Worm (Caenorhabditis elegans): ENCODE measurements around the gene hda-1.

The hda-1 gene

DNA sequence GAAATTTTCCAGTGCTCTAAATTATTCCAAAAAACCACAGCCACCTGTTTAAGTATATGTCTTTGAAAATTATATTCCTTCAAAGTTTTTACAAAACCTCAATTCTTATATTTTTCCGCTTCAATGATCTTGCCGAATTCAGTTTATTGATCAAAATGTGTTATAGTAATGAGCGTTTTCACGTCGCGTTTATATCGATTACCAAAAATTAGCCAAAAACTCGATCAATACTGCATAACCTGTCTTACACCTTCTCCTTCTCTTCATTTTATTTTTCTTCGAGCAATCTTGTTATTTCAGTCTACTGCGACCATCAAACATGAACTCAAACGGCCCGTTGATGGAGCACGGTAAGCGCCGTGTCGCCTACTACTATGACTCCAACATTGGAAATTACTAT, at the start of gene hda-1:
hda-1 (plus strand) TSS at position 301 of the 400 bp plus-strand sequence.
- TF ChIP-seq F33H1.4 (GFP tag; IDR thresholded peaks at IDR 0.05) (no peak), F55B11.4 (tag; optimal IDR thresholded peaks at IDR 0.05; ENCODE audit: borderline replicate concordance, insufficient read depth) (no peak), nfya-2 (GFP tag; IDR thresholded peaks at IDR 0.05) (no peak), F39B2.1 (GFP tag; IDR thresholded peaks at IDR 0.05) (no peak), F57C9.4 (tag; optimal IDR thresholded peaks at IDR 0.05) (no peak), nhr-120 (GFP tag; IDR thresholded peaks at IDR 0.05) (no peak), sea-2 (GFP tag; IDR thresholded peaks at IDR 0.05) (no peak), hlh-26 (GFP tag; conservative IDR thresholded peaks at IDR 0.05) (no peak), tbx-9 (tag; optimal IDR thresholded peaks at IDR 0.05; ENCODE audit: borderline replicate concordance) (no peak)

DNA sequence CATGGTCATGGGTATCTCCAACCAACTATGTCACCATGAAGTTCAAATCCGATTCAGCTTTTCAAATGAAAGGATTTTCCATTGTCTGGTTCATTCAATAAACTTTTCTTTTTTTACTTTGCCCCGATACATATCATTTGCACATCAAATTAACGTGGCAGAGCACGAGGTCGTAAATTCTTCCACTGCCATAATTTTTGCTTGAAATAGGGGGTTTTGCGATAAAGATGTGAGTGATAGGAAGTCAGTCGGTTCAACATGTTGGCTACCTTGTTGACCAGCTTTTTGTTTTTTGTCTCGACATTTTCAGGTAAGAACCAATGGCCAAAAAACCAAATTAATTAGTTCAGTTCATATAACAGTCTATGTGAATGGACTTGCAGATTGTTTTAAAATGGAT, 48.5 kb upstream of the hda-1 start, which contains the start of gene clec-54:
clec-54 (plus strand) TSS at position 224 of the 400 bp plus-strand sequence.
- TF ChIP-seq ztf-28 (GFP tag; IDR thresholded peaks at IDR 0.05) (no peak), nhr-80 (tag; optimal IDR thresholded peaks at IDR 0.05) (peak; percentile 35), ets-4 (GFP tag; optimal IDR thresholded peaks at IDR 0.05) (no peak)

DNA sequence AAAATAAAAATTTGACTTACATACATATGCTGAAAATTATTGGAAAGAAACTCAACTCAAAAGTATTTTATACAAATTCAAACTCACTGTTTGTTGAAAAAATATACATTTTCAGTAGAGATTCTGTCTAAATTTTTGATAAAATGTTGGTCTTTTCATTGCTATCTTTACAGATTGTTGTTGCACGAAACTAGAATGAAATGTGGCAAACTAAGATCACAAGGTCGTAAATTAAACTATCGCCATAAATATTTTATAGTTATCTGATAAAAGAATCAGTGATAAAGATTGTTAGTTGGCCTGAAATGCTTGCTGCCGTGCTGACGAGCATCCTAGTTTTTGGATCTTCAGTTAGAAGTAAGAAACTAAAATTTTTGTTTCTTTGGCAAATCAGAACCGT, 46.2 kb upstream of the hda-1 start, which contains the start of gene clec-55:
clec-55 (plus strand) TSS at position 301 of the 400 bp plus-strand sequence.
- TF ChIP-seq nfyb-1 (GFP tag; IDR thresholded peaks at IDR 0.05), result no peak
- TF ChIP-seq fkh-3 (tag; optimal IDR thresholded peaks at IDR 0.05), result no peak
- no peak for TF ChIP-seq somi-1 (GFP tag; optimal IDR thresholded peaks at IDR 0.05)
- no peak for TF ChIP-seq him-1 (tag; optimal IDR thresholded peaks at IDR 0.05)
- TF ChIP-seq Y53F4B.3 (GFP tag; IDR thresholded peaks at IDR 0.05), result no peak
- TF ChIP-seq nhr-27 (tag; optimal IDR thresholded peaks at IDR 0.05), result no peak
- TF ChIP-seq F23B12.7 (tag; optimal IDR thresholded peaks at IDR 0.05; ENCODE audit: insufficient read depth), result no peak
- no peak for TF ChIP-seq B0019.2 (GFP tag; conservative IDR thresholded peaks at IDR 0.05)
- TF ChIP-seq chd-7 (tag; optimal IDR thresholded peaks at IDR 0.05), result no peak
- no peak for TF ChIP-seq lin-40 (tag; optimal IDR thresholded peaks at IDR 0.05)
- no peak for TF ChIP-seq sdz-38 (tag; optimal IDR thresholded peaks at IDR 0.05)
- no peak for TF ChIP-seq lin-54 (GFP tag; optimal IDR thresholded peaks at IDR 0.05)
- no peak for TF ChIP-seq F57C9.4 (tag; optimal IDR thresholded peaks at IDR 0.05)
- TF ChIP-seq ztf-26 (tag; optimal IDR thresholded peaks at IDR 0.05), result no peak
- TF ChIP-seq ztf-22 (GFP tag; optimal IDR thresholded peaks at IDR 0.05), result no peak
- TF ChIP-seq dpff-1 (tag; optimal IDR thresholded peaks at IDR 0.05), result no peak
- no peak for TF ChIP-seq Y79H2A.3 (GFP tag; conservative IDR thresholded peaks at IDR 0.05)
- no peak for TF ChIP-seq snpc-1.3 (tag; optimal IDR thresholded peaks at IDR 0.05; ENCODE audit: insufficient read depth)
- no peak for TF ChIP-seq egrh-3 (GFP tag; IDR thresholded peaks at IDR 0.05)
- TF ChIP-seq bed-1 (GFP tag; IDR thresholded peaks at IDR 0.05), result no peak

DNA sequence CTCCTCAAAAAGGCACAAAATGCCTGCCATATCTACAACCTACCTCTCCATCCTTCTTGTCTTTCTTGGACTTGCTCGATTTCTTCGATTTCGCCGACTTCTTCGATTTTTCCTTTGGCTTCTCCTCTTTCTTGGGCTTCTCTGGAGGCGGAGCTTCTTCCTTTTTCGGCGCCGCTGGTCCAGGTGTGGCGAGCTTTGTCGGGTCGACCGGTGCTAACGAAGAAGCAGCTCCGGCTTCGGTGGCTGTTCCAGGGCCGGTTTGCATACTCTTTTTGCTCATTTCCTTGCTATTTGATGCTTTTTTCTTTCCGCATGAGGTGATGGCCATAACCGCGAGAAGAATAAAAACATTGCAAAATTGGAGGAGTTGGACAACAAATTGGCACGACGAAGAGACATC, 44.7 kb upstream of the hda-1 start:
- peak; percentile 51; the same call in 1 of the 2 replicates for TF ChIP-seq egrh-3 (GFP tag; IDR thresholded peaks at IDR 0.05)
- TF ChIP-seq aptf-3 (GFP tag; IDR thresholded peaks at IDR 0.05), result no peak

DNA sequence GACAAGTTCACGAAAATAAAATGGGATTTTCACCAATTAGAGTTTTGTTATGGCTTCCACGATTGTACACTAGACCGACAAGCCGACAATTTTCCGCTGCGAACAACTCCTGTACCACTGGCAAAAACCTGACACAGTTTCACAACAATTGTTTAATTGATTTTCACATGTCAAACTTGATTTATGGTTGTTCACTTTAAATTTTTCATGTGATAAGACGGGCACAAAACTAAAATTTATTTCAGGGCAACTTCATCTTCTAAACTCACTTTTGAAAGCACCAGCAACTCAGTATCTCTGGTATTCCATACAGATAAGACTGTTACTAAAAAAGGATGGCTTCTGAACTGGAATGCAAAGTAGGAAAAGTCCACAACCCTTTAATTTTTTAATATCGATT, 43.8 kb upstream of the hda-1 start, which contains the start of gene R02D5.7:
R02D5.7 (minus strand) TSS at position 101 of the 400 bp plus-strand sequence.
- peak; percentile 20 for TF ChIP-seq nhr-80 (tag; optimal IDR thresholded peaks at IDR 0.05)
- TF ChIP-seq lin-40 (tag; optimal IDR thresholded peaks at IDR 0.05), result no peak
- no peak for TF ChIP-seq lin-54 (GFP tag; optimal IDR thresholded peaks at IDR 0.05)

All from whole organism, young adult.